Worm (Caenorhabditis elegans) whole organism, dauer: ENCODE measurements around the gene vhp-1.

ENCODE experiments used
- unc-62 ChIP-seq: sonication (generic microtip); optimal IDR thresholded peaks from 2 replicates; lab custom pipeline; 2017; ENCODE audit warnings: missing biosample characterization, missing genetic modification reagents, missing genetic modification characterization

vhp-1 gene

DNA sequence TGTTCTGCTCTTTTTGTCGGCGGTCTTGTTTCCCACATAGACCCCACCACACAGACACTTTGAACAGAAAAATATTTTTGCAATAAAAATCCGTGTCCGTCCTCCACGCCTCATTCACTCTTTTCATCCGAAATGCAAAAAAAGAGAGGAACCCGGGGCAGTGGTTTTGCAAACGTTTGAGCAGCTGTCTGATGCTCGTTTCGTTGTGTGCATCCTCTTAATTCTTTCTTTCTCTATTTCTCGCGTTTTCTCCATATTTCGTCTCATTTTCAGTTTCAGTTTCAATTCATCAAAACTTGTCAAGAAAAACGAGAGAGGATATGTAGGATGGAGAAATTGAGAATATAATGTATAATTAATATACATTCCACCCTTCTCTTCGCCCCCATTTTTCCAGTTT lies 14.1 kb upstream of the vhp-1 start:
- no peak for TF ChIP-seq unc-62

DNA sequence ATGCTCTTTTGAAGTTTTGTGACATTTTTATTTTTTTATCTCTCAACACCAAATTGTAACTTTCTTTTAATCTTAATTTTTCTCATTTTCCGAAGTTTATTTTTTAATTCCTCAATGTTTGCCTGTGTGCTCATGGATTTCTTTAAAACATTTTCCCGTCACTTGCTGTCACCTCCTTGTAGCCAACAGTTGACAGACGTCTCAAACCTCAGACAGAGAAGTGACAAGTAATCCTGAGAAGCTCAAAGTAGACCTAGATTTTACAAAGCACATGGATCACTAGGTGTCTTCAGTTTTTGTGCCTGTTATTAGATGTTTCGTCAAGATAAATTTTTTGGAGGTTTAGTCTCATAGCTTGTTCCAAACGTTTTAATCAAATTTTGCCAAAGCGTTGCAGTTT lies 13.4 kb upstream of the vhp-1 start:
- no peak for TF ChIP-seq unc-62

DNA sequence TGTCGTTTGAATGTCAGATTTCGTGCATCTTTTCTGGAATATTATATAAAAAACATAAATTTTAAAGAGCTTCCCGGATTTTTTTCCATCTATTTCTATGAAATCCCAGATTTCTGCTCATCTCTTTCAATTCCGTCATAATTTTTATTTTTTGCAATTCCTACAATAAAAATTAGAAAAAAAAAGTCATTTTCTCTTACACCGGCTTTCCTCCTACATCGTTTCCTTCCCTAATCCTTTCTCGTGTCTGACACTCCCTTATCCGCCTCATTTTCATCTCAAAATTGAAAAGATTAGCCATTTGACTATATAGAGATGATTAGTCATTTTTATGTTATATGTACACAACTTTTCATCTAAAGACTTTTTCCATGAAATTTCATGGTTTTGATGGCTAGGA lies 12.3 kb upstream of the vhp-1 start:
- TF ChIP-seq unc-62, result no peak

- no peak for TF ChIP-seq unc-62
Observed at ce11 chrII:5311746-5312145, 11.3 kb upstream of the vhp-1 start, which contains the start of gene gcy-12. gcy-12 (plus strand) TSS chrII:5312046.

DNA sequence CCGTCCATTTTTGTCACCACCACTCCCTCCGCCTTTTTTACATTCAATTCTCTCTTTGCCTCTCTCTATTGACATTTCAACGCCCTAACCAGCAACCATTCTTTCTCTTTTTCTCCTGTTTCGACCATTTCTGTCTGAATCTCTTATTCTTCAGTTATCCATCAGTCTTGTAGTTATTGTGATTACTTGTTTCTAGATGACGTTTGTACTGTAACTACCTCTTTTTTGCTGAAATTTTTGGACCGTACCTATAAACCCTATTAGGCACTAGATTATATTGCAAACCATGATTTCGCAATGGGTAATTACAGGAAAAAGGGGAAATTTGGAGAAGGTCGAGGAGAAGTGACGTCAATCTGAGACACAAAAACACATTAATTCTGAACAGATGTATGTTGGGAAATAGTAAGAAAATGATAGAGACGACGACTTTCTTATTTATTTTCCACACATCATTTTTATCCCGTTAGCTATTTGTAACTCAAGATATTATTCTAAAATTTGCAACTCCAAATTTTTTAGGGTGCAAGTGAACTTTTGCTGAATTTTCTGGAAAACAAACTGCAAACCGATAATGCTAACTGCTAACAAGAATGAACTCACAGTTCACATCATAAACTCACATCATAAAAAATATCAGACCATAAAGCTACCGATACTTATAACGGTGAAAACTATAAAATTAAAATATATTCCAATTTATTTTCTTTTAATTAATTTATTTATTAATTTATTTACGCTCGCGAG lies 2.7 kb upstream of the vhp-1 start:
- no peak for TF ChIP-seq unc-62

- TF ChIP-seq unc-62, result no peak
Observed at ce11 chrII:5321718-5322286, 1.3 kb upstream of the vhp-1 start.

- no peak for TF ChIP-seq unc-62
Observed at ce11 chrII:5323773-5324172, 697 bp downstream of the vhp-1 start.

ce11 chrII:5324653-5325052 lies 1.6 kb downstream of the vhp-1 start:
- no peak for TF ChIP-seq unc-62

ce11 chrII:5326024-5326627 lies 3.0 kb downstream of the vhp-1 start:
- no peak for TF ChIP-seq unc-62

DNA sequence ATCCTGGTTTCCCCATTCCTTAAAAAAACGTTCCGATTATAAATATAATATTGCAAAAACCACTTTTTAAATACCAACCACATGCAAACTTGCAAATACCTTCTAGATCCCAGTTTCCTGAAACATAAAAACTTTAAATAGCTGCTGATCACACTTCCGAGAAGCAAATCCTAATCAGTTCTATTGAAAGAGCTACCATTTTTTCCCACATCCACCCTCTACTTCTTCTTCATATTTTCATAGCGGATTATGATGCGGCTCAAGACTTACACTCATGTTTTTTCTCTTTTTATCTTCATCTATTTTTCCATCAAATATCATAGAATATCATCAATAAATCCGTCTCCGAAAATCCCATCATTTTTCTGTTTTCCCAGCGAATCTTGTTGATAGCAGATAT lies 3.8 kb downstream of the vhp-1 start:
- no peak for TF ChIP-seq unc-62

DNA sequence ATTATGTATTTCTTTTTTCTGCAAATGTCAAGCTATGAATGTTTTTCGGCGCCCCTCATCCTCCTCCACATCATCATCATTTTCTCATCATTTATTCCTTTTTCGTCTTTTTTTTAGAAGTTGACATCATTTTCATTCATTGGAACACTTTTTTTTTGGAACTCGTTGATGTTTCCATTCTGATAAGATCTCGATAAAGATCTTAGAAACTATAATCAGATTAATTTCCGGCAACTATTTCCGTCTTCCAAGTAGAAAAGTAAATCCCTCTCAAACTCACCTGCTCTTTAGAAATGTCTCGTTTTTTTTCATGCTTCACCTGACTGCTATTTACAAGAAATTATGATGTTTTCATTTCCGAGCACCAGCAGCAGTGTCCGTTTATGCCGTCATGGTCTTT lies 5.8 kb downstream of the vhp-1 start:
- TF ChIP-seq unc-62, result no peak

- no peak for TF ChIP-seq unc-62
Observed at ce11 chrII:5330206-5330686, 7.2 kb downstream of the vhp-1 start.

ce11 chrII:5331677-5332303 lies 8.7 kb downstream of the vhp-1 start:
- TF ChIP-seq unc-62, result no peak

DNA sequence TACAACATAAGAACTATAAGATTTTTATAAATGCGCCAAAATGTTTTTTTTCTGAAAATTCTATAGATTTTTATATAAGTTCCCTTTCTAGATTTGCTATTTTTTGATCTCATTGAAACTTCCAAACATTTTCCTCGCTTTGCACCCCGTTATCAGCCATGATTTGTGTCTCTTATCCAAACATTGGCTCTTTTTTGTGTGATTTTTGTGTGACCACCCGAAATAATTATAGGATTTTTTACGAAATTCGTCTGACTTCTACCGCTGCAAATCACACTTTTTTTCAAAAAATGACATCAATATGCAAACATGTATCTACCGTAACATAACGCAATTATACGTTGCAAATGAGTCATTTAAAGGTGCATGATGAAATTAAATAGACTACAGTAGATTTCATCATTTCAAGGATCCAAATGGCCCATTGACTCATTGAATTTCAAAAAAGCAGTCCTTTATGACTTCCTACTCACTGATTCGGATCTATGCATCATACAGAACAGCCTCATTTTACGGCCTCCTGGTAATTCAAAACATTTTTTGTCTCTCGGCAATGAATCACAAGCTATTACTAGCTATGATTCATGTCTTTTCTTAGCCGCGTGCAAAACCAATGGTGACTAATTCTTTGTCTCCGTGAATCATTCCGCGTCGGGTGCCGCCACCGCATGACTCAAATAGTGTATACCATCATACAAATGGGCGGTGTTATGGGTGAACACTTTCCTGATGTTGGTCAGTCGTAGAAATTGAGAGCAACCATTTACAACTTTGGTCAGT lies 9.5 kb downstream of the vhp-1 start:
- TF ChIP-seq unc-62, result no peak

DNA sequence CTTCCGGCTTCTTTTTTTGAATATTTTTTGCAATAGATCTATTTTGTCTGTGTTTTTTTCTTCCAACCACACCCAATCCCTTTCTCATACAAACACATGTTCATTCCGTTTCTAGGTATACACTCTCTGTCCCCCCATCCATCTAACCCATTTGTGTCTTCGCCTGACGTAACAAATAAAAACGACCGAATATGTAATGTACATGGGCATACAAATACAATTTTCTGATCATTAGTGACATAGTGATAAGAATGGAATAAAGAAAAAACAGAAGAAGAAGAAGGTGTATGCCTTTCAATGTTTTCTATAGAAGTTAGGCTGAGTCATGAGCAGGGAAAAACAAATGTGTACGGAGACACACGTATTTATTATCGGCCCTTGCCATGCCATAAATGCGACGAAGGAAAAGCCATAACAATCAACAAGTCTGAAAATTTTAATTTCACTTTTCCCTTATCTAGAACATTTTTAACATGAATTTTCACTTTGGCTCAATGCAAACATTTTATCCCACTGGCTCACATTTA lies 10.7 kb downstream of the vhp-1 start:
- no peak for TF ChIP-seq unc-62

ce11 chrII:5334628-5335027 lies 11.6 kb downstream of the vhp-1 start:
- TF ChIP-seq unc-62, result no peak
